Worm (Caenorhabditis elegans): ENCODE data around the gene F14H3.6.

The F14H3.6 gene

ce11 chrV:16016977-16017376 is 41.7 kb downstream of the F14H3.6 start:
- no peak for TF ChIP-seq C08G9.2 (tag; optimal IDR thresholded peaks at IDR 0.05)

- TF ChIP-seq che-1 (tag; optimal IDR thresholded peaks at IDR 0.05) (no peak), fax-1 (tag; optimal IDR thresholded peaks at IDR 0.05) (no peak), pqm-1 (tag; optimal IDR thresholded peaks at IDR 0.05) (no peak), C38D4.7 (GFP tag; optimal IDR thresholded peaks at IDR 0.05) (no peak), tbx-2 (tag; optimal IDR thresholded peaks at IDR 0.05) (no peak), ceh-14 (tag; optimal IDR thresholded peaks at IDR 0.05) (no peak), pha-4 (tag; optimal IDR thresholded peaks at IDR 0.05) (no peak), ama-1 (optimal IDR thresholded peaks at IDR 0.05) (no peak), ref-2 (tag; optimal IDR thresholded peaks at IDR 0.05) (no peak)
These were observed 43.0 kb downstream of the F14H3.6 start, which contains the start of gene str-232 for ce11 chrV:16015652-16016051. Gene str-232, minus strand, starts transcription at chrV:16015752.

ce11 chrV:16009564-16009963 is 49.1 kb downstream of the F14H3.6 start, which contains the start of gene str-233:
Gene str-233, minus strand, starts transcription at chrV:16009664.
- no peak for TF ChIP-seq K09A11.1 (tag; optimal IDR thresholded peaks at IDR 0.05; ENCODE audit: insufficient read depth)
- no peak for TF ChIP-seq pha-2 (tag; optimal IDR thresholded peaks at IDR 0.05)
- no peak for TF ChIP-seq ceh-19 (GFP tag; optimal IDR thresholded peaks at IDR 0.05)
- TF ChIP-seq ceh-34 (tag; optimal IDR thresholded peaks at IDR 0.05), result no peak
- TF ChIP-seq ceh-22 (tag; optimal IDR thresholded peaks at IDR 0.05), result no peak
- no peak for TF ChIP-seq ztf-16 (tag; optimal IDR thresholded peaks at IDR 0.05)
- no peak for TF ChIP-seq lim-6 (tag; optimal IDR thresholded peaks at IDR 0.05)
- TF ChIP-seq hlh-13 (GFP tag; optimal IDR thresholded peaks at IDR 0.05), result no peak
- TF ChIP-seq hlh-6 (tag; optimal IDR thresholded peaks at IDR 0.05), result no peak

ce11 chrV:16007505-16007904 is 51.2 kb downstream of the F14H3.6 start, which contains the start of gene str-231:
Gene str-231, minus strand, starts transcription at chrV:16007605.
- TF ChIP-seq nhr-11 (tag; optimal IDR thresholded peaks at IDR 0.05), result no peak
- no peak for TF ChIP-seq ceh-18 (tag; optimal IDR thresholded peaks at IDR 0.05)
- TF ChIP-seq mec-3 (tag; optimal IDR thresholded peaks at IDR 0.05; ENCODE audit: borderline replicate concordance), result no peak
- no peak for TF ChIP-seq hlh-13 (GFP tag; optimal IDR thresholded peaks at IDR 0.05)
- no peak for TF ChIP-seq hlh-15 (tag; optimal IDR thresholded peaks at IDR 0.05)
- no peak for TF ChIP-seq K02D7.2 (tag; optimal IDR thresholded peaks at IDR 0.05)
- no peak for TF ChIP-seq elt-2 (tag; optimal IDR thresholded peaks at IDR 0.05)

Measured in whole organism, late embryonic.